Fruit fly (Drosophila melanogaster) whole organism, wandering third instar larva: Measurements from ENCODE around the gene CG9396.

Experiments used
- Abd-B ChIP-seq: fragments of >200 bp; optimal IDR thresholded peaks from 2 replicates; lab custom pipeline; 2017; ENCODE audit warnings: missing biosample characterization, missing genetic modification characterization
- CG32264 ChIP-seq: fragments of 200-800 bp; sonication (Bioruptor generic); optimal IDR thresholded peaks from 2 replicates; lab custom pipeline; 2016; ENCODE audit warnings: missing biosample characterization, missing genetic modification characterization
- CG9705 ChIP-seq: fragments of 200-800 bp; sonication (Bioruptor generic); optimal IDR thresholded peaks from 2 replicates; lab custom pipeline; 2018; ENCODE audit warnings: missing biosample characterization, mild to moderate bottlenecking, missing genetic modification characterization
- CrebA ChIP-seq: fragments of 200-800 bp; sonication (Bioruptor generic); optimal IDR thresholded peaks from 2 replicates; lab custom pipeline; 2016; ENCODE audit warnings: missing biosample characterization, mild to moderate bottlenecking, missing genetic modification characterization, borderline replicate concordance
- Dfd ChIP-seq: fragments of >200 bp; optimal IDR thresholded peaks from 2 replicates; lab custom pipeline; 2017; ENCODE audit warnings: missing biosample characterization, missing genetic modification characterization
- Dif ChIP-seq: fragments of 200-275, 200-300 bp; sonication (Bioruptor generic); optimal IDR thresholded peaks from 2 replicates; lab custom pipeline; 2018; ENCODE audit warnings: missing biosample characterization, missing genetic modification characterization; ENCODE audit not compliant: partially characterized antibody
- GATAd ChIP-seq: sonication (Bioruptor generic); optimal IDR thresholded peaks from 2 replicates; lab custom pipeline; 2016; ENCODE audit warnings: missing biosample characterization, missing genetic modification characterization
- HLH106 ChIP-seq: fragments of 200-800 bp; optimal IDR thresholded peaks from 3 replicates; lab custom pipeline; 2019; ENCODE audit warnings: missing biosample characterization, mild to moderate bottlenecking, missing genetic modification characterization, moderate library complexity
- Hnf4 ChIP-seq: fragments of 200-800 bp; sonication (Bioruptor generic); optimal IDR thresholded peaks from 2 replicates; lab custom pipeline; 2016; ENCODE audit warnings: missing biosample characterization, mild to moderate bottlenecking, missing genetic modification characterization
- Hr78 ChIP-seq: fragments of >200 bp; optimal IDR thresholded peaks from 2 replicates; lab custom pipeline; 2017; ENCODE audit warnings: missing biosample characterization, missing genetic modification characterization
- Hr83 ChIP-seq: fragments of 200-300 bp; sonication (Bioruptor generic); optimal IDR thresholded peaks from 2 replicates; lab custom pipeline; 2016; ENCODE audit warnings: missing biosample characterization, mild to moderate bottlenecking, missing genetic modification characterization, moderate library complexity; ENCODE audit not compliant: poor library complexity, severe bottlenecking
- Jra ChIP-seq: sonication (Bioruptor generic); optimal IDR thresholded peaks from 2 replicates; lab custom pipeline; 2016; ENCODE audit warnings: missing biosample characterization, missing genetic modification characterization
- Mio ChIP-seq: sonication (Bioruptor generic); optimal IDR thresholded peaks from 2 replicates; lab custom pipeline; 2016; ENCODE audit warnings: missing biosample characterization, missing genetic modification characterization
- Myc ChIP-seq: fragments of >200 bp; optimal IDR thresholded peaks from 2 replicates; lab custom pipeline; 2017
- N ChIP-seq: fragments of >200 bp; optimal IDR thresholded peaks from 2 replicates; lab custom pipeline; 2018; ENCODE audit warnings: missing biosample characterization, missing external identifiers, missing genetic modification characterization
- OdsH ChIP-seq: fragments of 200-800 bp; sonication (Bioruptor generic); optimal IDR thresholded peaks from 2 replicates; lab custom pipeline; 2016; ENCODE audit warnings: missing biosample characterization, mild to moderate bottlenecking, missing genetic modification characterization
- Rel ChIP-seq, 2 experiments: fragments of 200-800 bp; sonication (Bioruptor generic) in 1 of 2; optimal IDR thresholded peaks; 2 replicates in 1 of 2; 3 replicates in 1 of 2; lab custom pipeline; 2016 to 2019; ENCODE audit warnings: mild to moderate bottlenecking in 2 of 2, missing biosample characterization in 2 of 2, missing genetic modification characterization in 2 of 2, moderate library complexity in 1 of 2
- Sp1 ChIP-seq: fragments of 200-800 bp; sonication (Bioruptor generic); optimal IDR thresholded peaks from 3 replicates; lab custom pipeline; 2019; ENCODE audit warnings: missing biosample characterization, mild to moderate bottlenecking, missing genetic modification characterization, moderate library complexity
- br ChIP-seq: fragments of 200-800 bp; sonication (Bioruptor generic); optimal IDR thresholded peaks from 2 replicates; lab custom pipeline; 2016; ENCODE audit warnings: missing biosample characterization, missing genetic modification characterization
- brk ChIP-seq: fragments of 200-800 bp; sonication (Bioruptor generic); optimal IDR thresholded peaks from 2 replicates; lab custom pipeline; 2016; ENCODE audit warnings: missing biosample characterization, mild to moderate bottlenecking, missing genetic modification characterization
- dl ChIP-seq, 2 experiments: fragments of 175-275, 200-275 bp in 1 of 2; fragments of 200-275 bp in 1 of 2; sonication (Bioruptor generic); optimal IDR thresholded peaks; lab custom pipeline; 2018; ENCODE audit warnings: mild to moderate bottlenecking in 2 of 2, missing biosample characterization in 2 of 2, missing genetic modification characterization in 2 of 2, moderate library complexity in 2 of 2; ENCODE audit not compliant: partially characterized antibody in 2 of 2, insufficient read depth in 1 of 2
- dmrt93B ChIP-seq: fragments of 200-800 bp; sonication (Bioruptor generic); optimal IDR thresholded peaks from 2 replicates; lab custom pipeline; 2018; ENCODE audit warnings: missing biosample characterization, mild to moderate bottlenecking, missing genetic modification characterization
- dsf ChIP-seq: sonication (Bioruptor generic); optimal IDR thresholded peaks from 2 replicates; lab custom pipeline; 2016; ENCODE audit warnings: missing biosample characterization, missing genetic modification characterization, borderline replicate concordance
- ey ChIP-seq: fragments of 200-800 bp; sonication (Bioruptor generic); optimal IDR thresholded peaks from 2 replicates; lab custom pipeline; 2016; ENCODE audit warnings: missing biosample characterization, missing genetic modification characterization
- foxo ChIP-seq, 2 experiments: fragments of 200-800 bp; sonication (Bioruptor generic); optimal IDR thresholded peaks; 2 replicates in 1 of 2; 3 replicates in 1 of 2; lab custom pipeline; 2016 to 2017; ENCODE audit warnings: missing biosample characterization in 2 of 2, missing genetic modification characterization in 2 of 2
- fru ChIP-seq: fragments of 200-800 bp; sonication (Bioruptor generic); optimal IDR thresholded peaks from 3 replicates; lab custom pipeline; 2016; ENCODE audit warnings: missing biosample characterization, mild to moderate bottlenecking, missing genetic modification characterization
- h ChIP-seq: fragments of 200-800 bp; sonication (Bioruptor generic); optimal IDR thresholded peaks from 3 replicates; lab custom pipeline; 2016; ENCODE audit warnings: missing biosample characterization, mild to moderate bottlenecking, missing genetic modification characterization
- jim ChIP-seq: fragments of 175-275, 200-325 bp; sonication (Bioruptor generic); optimal IDR thresholded peaks from 2 replicates; lab custom pipeline; 2016; ENCODE audit warnings: missing biosample characterization, mild to moderate bottlenecking, missing genetic modification characterization
- lola ChIP-seq: fragments of >200 bp; optimal IDR thresholded peaks from 2 replicates; lab custom pipeline; 2017; ENCODE audit warnings: missing biosample characterization, missing genetic modification characterization
- pan ChIP-seq: fragments of >200 bp; optimal IDR thresholded peaks from 2 replicates; lab custom pipeline; 2017
- psq ChIP-seq: fragments of 200-800 bp; sonication (Bioruptor generic); optimal IDR thresholded peaks from 3 replicates; lab custom pipeline; 2017; ENCODE audit warnings: missing biosample characterization, mild to moderate bottlenecking, missing genetic modification characterization, moderate library complexity
- rgr ChIP-seq: fragments of 200-800 bp; sonication (Bioruptor generic); optimal IDR thresholded peaks from 3 replicates; lab custom pipeline; 2016; ENCODE audit warnings: missing biosample characterization, mild to moderate bottlenecking, missing genetic modification characterization
- sage ChIP-seq: fragments of 200-800 bp; sonication (Bioruptor generic); optimal IDR thresholded peaks from 2 replicates; lab custom pipeline; 2016; ENCODE audit warnings: missing biosample characterization, mild to moderate bottlenecking, missing genetic modification characterization
- sv ChIP-seq: fragments of 200-800 bp; sonication (Bioruptor generic); optimal IDR thresholded peaks from 3 replicates; lab custom pipeline; 2016; ENCODE audit warnings: missing biosample characterization, missing genetic modification characterization
- tai ChIP-seq: sonication (Bioruptor generic); optimal IDR thresholded peaks from 2 replicates; lab custom pipeline; 2016; ENCODE audit warnings: missing biosample characterization, missing genetic modification characterization
- usp ChIP-seq: fragments of >200 bp; optimal IDR thresholded peaks from 2 replicates; lab custom pipeline; 2017; ENCODE audit warnings: missing biosample characterization, missing genetic modification characterization
- woc ChIP-seq: sonication (Bioruptor generic); optimal IDR thresholded peaks from 2 replicates; lab custom pipeline; 2016; ENCODE audit warnings: missing biosample characterization, mild to moderate bottlenecking, missing genetic modification characterization

CG9396 gene

dm6 chr3R:9555334-9555974, 16.0 kb downstream of the CG9396 start, which contains the start of the genes CG9386 and BckdhA:
Gene CG9386, minus strand, starts transcription at chr3R:9555408.
Gene BckdhA, plus strand, starts transcription at chr3R:9555785.
- TF ChIP-seq GATAd (GFP tag; lab: Kevin White, UChicago) (no peak), Dif (no peak), CrebA (GFP tag; lab: Kevin White, UChicago) (no peak), br (no peak), Abd-B (GFP tag; lab: Kevin White, UChicago) (no peak), Rel (GFP tag; optimal IDR thresholded peaks at IDR 0.05; lab: Kevin White, UChicago) (no peak), Rel (tag; optimal IDR thresholded peaks at IDR 0.05; lab: Kevin White, UChicago) (peak; percentile 82), dmrt93B (no peak), Hr83 (GFP tag; lab: Kevin White, UChicago) (peak; percentile 48), Mio (GFP tag; lab: Kevin White, UChicago) (no peak), psq (peak; percentile 40), rgr (peak; percentile 54), foxo (GFP tag; optimal IDR thresholded peaks at IDR 0.05; lab: Kevin White, UChicago) (peak in 1 of 2 experiments; percentile 62), h (GFP tag; lab: Kevin White, UChicago) (peak; percentile 57), dsf (GFP tag; lab: Kevin White, UChicago) (no peak), OdsH (GFP tag; lab: Kevin White, UChicago) (peak; percentile 21), brk (GFP tag; lab: Kevin White, UChicago) (no peak), HLH106 (tag; lab: Kevin White, UChicago) (peak; percentile 31), N (GFP tag; lab: Kevin White, UChicago) (no peak), woc (GFP tag; lab: Kevin White, UChicago) (peak; percentile 48), ey (GFP tag; lab: Kevin White, UChicago) (peak; percentile 13), Hr78 (GFP tag; lab: Kevin White, UChicago) (no peak), Sp1 (GFP tag; lab: Kevin White, UChicago) (peak; percentile 48), fru (peak; percentile 41), Jra (GFP tag; lab: Kevin White, UChicago) (peak; percentile 18), pan (lab: Kevin White, UChicago) (no peak)

dm6 chr3R:9551659-9552435, 19.6 kb downstream of the CG9396 start, which contains the start of the genes mura and RnpS1:
Gene mura, minus strand, starts transcription at chr3R:9551806.
Gene RnpS1, plus strand, starts transcription at chr3R:9552034.
- TF ChIP-seq Hnf4 (GFP tag; lab: Kevin White, UChicago), result no peak
- no peak for TF ChIP-seq psq
- TF ChIP-seq jim (GFP tag; lab: Kevin White, UChicago), result no peak
- TF ChIP-seq woc (GFP tag; lab: Kevin White, UChicago), result no peak
- no peak for TF ChIP-seq ey (GFP tag; lab: Kevin White, UChicago)
- TF ChIP-seq Rel (GFP tag; optimal IDR thresholded peaks at IDR 0.05; lab: Kevin White, UChicago), result no peak
- TF ChIP-seq Rel (tag; optimal IDR thresholded peaks at IDR 0.05; lab: Kevin White, UChicago), result peak; percentile 58

- TF ChIP-seq Rel (GFP tag; optimal IDR thresholded peaks at IDR 0.05; lab: Kevin White, UChicago) (no peak), Rel (tag; optimal IDR thresholded peaks at IDR 0.05; lab: Kevin White, UChicago) (peak; percentile 73), woc (GFP tag; lab: Kevin White, UChicago) (peak; percentile 24), jim (GFP tag; lab: Kevin White, UChicago) (peak; percentile 20), Hr83 (GFP tag; lab: Kevin White, UChicago) (peak; percentile 94), Hr78 (GFP tag; lab: Kevin White, UChicago) (no peak), sage (GFP tag; lab: Kevin White, UChicago) (no peak), dmrt93B (no peak), Dif (peak; percentile 96), usp (GFP tag; lab: Kevin White, UChicago) (no peak), Dfd (GFP tag; lab: Kevin White, UChicago) (no peak), Hnf4 (GFP tag; lab: Kevin White, UChicago) (peak; percentile 36), h (GFP tag; lab: Kevin White, UChicago) (peak; percentile 80), lola (GFP tag; lab: Kevin White, UChicago) (no peak), brk (GFP tag; lab: Kevin White, UChicago) (no peak), CG32264 (GFP tag; lab: Kevin White, UChicago) (no peak), N (GFP tag; lab: Kevin White, UChicago) (peak; percentile 49), pan (lab: Kevin White, UChicago) (no peak), Myc (lab: Kevin White, UChicago) (no peak), GATAd (GFP tag; lab: Kevin White, UChicago) (no peak), Jra (GFP tag; lab: Kevin White, UChicago) (peak; percentile 59), HLH106 (tag; lab: Kevin White, UChicago) (peak; percentile 39), dl (GFP tag; optimal IDR thresholded peaks at IDR 0.05; lab: Kevin White, UChicago; ENCODE audit: insufficient read depth in 1 of 2, partially characterized antibody in 2 of 2) (peak; percentile 96), fru (peak; percentile 57), Mio (GFP tag; lab: Kevin White, UChicago) (no peak), dsf (GFP tag; lab: Kevin White, UChicago) (no peak), Abd-B (GFP tag; lab: Kevin White, UChicago) (no peak), ey (GFP tag; lab: Kevin White, UChicago) (peak; percentile 5), sv (GFP tag; lab: Kevin White, UChicago) (no peak), br (peak; percentile 66), CG9705 (no peak), OdsH (GFP tag; lab: Kevin White, UChicago) (peak; percentile 58), rgr (peak; percentile 68), tai (GFP tag; lab: Kevin White, UChicago) (no peak)
Measured at dm6 chr3R:9551013-9551658, 20.3 kb downstream of the CG9396 start.
